Worm (Caenorhabditis elegans) whole organism, early embryonic: ENCODE data around the gene VF13D12L.3.

Experiments used
- F13C5.2 ChIP-seq: sonication (generic microtip); optimal IDR thresholded peaks from 2 replicates; lab custom pipeline; 2017; ENCODE audit warnings: mild to moderate bottlenecking, missing genetic modification characterization, inconsistent platforms, missing compliant biosample characterization
- aly-1 ChIP-seq: sonication (generic microtip); optimal IDR thresholded peaks from 2 replicates; lab custom pipeline; 2016; ENCODE audit warnings: missing genetic modification characterization, missing compliant biosample characterization
- ama-1 ChIP-seq: fragments of 150-350 bp; optimal IDR thresholded peaks from 2 replicates; lab custom pipeline; 2014
- flt-1 ChIP-seq: fragments of 200-800 bp; sonication (Bioruptor generic); IDR thresholded peaks from 2 replicates; pipeline ENCODE4 v1.3.6; 2022; ENCODE audit warnings: missing genetic modification characterization, missing compliant biosample characterization
- hmbx-1 ChIP-seq: sonication (generic microtip); optimal IDR thresholded peaks from 2 replicates; lab custom pipeline; 2016; ENCODE audit warnings: mild to moderate bottlenecking, missing genetic modification characterization, missing compliant biosample characterization
- hnd-1 ChIP-seq: sonication (generic microtip); optimal IDR thresholded peaks from 2 replicates; lab custom pipeline; 2016; ENCODE audit warnings: missing genetic modification characterization, missing compliant biosample characterization
- pes-1 ChIP-seq: fragments of 200-800 bp; sonication (Bioruptor generic); IDR thresholded peaks from 2 replicates; pipeline ENCODE4 v1.3.6; 2022; ENCODE audit warnings: missing genetic modification reagents, missing genetic modification characterization, missing compliant biosample characterization
- sea-1 ChIP-seq: fragments of 200-800 bp; sonication (Bioruptor generic); conservative IDR thresholded peaks from 2 replicates; pipeline ENCODE4 v1.3.6; 2022; ENCODE audit warnings: missing genetic modification characterization, missing compliant biosample characterization
- tbx-11 ChIP-seq: fragments of 200-800 bp; sonication (Bioruptor generic); IDR thresholded peaks from 2 replicates; pipeline ENCODE4 v1.3.6; 2022; ENCODE audit warnings: missing genetic modification characterization, missing compliant biosample characterization
- tbx-37 ChIP-seq: fragments of 200-800 bp; sonication (Bioruptor generic); conservative IDR thresholded peaks from 2 replicates; pipeline ENCODE4 v1.3.6; 2022; ENCODE audit warnings: missing genetic modification reagents, missing genetic modification characterization, missing compliant biosample characterization

DNA sequence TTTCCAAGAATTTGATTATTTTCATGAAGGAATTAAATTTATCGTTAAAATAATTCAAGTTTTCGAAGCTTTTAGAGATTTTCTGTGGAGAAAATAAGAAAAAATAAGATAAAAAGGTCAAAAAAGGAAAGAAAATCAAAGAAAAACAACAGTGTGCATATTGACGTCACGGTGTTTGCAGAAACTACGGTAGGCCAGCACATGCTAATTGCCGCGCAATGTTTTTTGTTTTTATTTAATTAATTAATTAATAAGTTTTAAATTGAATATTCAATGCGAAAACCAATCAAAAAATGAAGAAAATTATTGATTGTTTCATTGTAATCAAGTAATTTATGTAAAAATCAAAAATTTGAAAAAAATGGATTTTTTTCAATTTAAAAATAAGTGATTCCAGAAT, 42.1 kb downstream of the VF13D12L.3 start:
- no peak for TF ChIP-seq ama-1
- TF ChIP-seq hnd-1 (tag; lab: Kevin White, UChicago), result no peak
- TF ChIP-seq F13C5.2 (tag; lab: Kevin White, UChicago), result no peak
- TF ChIP-seq tbx-11 (GFP tag; lab: Robert Waterston, UW), result no peak
- TF ChIP-seq hmbx-1 (tag; lab: Kevin White, UChicago), result no peak
- no peak for TF ChIP-seq aly-1 (tag; lab: Kevin White, UChicago)
- TF ChIP-seq tbx-37 (GFP tag; lab: Robert Waterston, UW), result no peak
- TF ChIP-seq flt-1 (GFP tag; lab: Robert Waterston, UW), result no peak
- TF ChIP-seq sea-1 (GFP tag; lab: Robert Waterston, UW), result no peak
- TF ChIP-seq pes-1 (GFP tag; lab: Robert Waterston, UW), result no peak
